Worm (Caenorhabditis elegans) whole organism, L4/young adult: ENCODE data around the gene acr-2.

Experiments used
- W03F9.2 ChIP-seq: fragments of 150-350 bp; optimal IDR thresholded peaks from 2 replicates; lab custom pipeline; 2014; ENCODE audit warnings: missing biosample characterization, missing genetic modification characterization
- him-1 ChIP-seq: sonication (generic microtip); optimal IDR thresholded peaks from 2 replicates; lab custom pipeline; 2016; ENCODE audit warnings: missing genotype, missing genetic modification reagents, missing genetic modification characterization, missing compliant biosample characterization

- no peak for TF ChIP-seq him-1 (tag; lab: Kevin White, UChicago)
- TF ChIP-seq W03F9.2: no peak
Measured at ce11 chrX:6653173-6653572, 49.2 kb upstream of the acr-2 start.
